Fruit fly (Drosophila melanogaster): ENCODE results near the gene beat-Ic.

beat-Ic gene

DNA sequence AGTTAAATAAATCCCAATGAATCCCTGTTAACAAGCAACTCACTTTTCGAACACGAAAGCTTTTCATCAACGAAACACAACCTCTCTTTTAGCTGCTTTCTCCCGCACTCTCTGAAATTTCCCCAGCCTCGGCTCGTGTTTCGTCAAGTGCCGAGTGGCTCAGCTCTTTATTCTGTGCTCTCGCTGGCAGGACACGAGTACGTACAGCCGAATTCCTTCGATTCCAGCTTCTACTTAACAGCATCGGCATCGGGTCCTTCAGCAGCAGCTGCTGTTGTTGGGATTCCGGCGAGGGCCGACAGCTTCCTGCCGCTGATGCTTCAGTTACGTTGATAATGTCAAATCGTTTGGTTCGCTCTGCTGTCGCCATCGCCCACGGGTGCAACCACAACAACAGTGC is at the start of gene beat-Ic:
TSS of gene beat-Ic (plus strand) at position 93 of the 400 bp plus-strand sequence.
- TF ChIP-seq pan (optimal IDR thresholded peaks at IDR 0.05) (no peak), usp (GFP tag; optimal IDR thresholded peaks at IDR 0.05) (no peak), Dll (optimal IDR thresholded peaks at IDR 0.05) (no peak)

- TF ChIP-seq CG8478 (optimal IDR thresholded peaks at IDR 0.05) (no peak), pan (optimal IDR thresholded peaks at IDR 0.05) (no peak), usp (GFP tag; optimal IDR thresholded peaks at IDR 0.05) (no peak), psq (optimal IDR thresholded peaks at IDR 0.05) (no peak), EcR (GFP tag; optimal IDR thresholded peaks at IDR 0.05) (no peak), Dll (optimal IDR thresholded peaks at IDR 0.05) (no peak)
These were observed 42.5 kb upstream of the beat-Ic start, which contains the start of gene CG18063 for dm6 chr2L:15957558-15957957. Gene CG18063, plus strand, starts transcription at chr2L:15957858.

dm6 chr2L:15962335-15962734 is 37.8 kb upstream of the beat-Ic start, which contains the start of gene beat-Ib:
Gene beat-Ib, minus strand, starts transcription at chr2L:15962435.
- TF ChIP-seq CG8478 (optimal IDR thresholded peaks at IDR 0.05), result no peak
- no peak for TF ChIP-seq usp (GFP tag; optimal IDR thresholded peaks at IDR 0.05)

DNA sequence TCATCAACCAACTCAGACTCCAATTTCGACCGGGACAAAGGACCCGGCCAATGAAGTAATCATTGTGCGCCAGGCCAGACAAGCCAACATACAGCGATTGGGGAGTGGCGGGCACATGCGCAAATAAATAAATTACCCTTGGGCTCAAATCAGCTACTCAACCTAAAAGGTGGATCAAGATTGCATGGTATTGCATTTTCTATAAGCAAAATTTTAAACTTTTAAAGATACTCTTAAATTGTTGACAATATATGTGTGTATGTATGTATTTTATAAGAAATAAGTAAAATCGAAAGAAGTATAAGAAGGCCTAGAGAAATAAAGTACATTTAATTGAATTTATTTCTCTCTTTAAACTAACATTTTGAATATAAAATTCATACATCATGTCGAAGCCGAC is 20.9 kb upstream of the beat-Ic start, which contains the start of gene CG10839:
TSS of gene CG10839 (plus strand) at position 301 of the 400 bp plus-strand sequence.
- no peak for TF ChIP-seq CG8478 (optimal IDR thresholded peaks at IDR 0.05)
- TF ChIP-seq EcR (GFP tag; optimal IDR thresholded peaks at IDR 0.05), result no peak
- TF ChIP-seq Dll (optimal IDR thresholded peaks at IDR 0.05), result no peak
- no peak for TF ChIP-seq psq (optimal IDR thresholded peaks at IDR 0.05)
- no peak for TF ChIP-seq pan (optimal IDR thresholded peaks at IDR 0.05)
- TF ChIP-seq usp (GFP tag; optimal IDR thresholded peaks at IDR 0.05), result no peak

DNA sequence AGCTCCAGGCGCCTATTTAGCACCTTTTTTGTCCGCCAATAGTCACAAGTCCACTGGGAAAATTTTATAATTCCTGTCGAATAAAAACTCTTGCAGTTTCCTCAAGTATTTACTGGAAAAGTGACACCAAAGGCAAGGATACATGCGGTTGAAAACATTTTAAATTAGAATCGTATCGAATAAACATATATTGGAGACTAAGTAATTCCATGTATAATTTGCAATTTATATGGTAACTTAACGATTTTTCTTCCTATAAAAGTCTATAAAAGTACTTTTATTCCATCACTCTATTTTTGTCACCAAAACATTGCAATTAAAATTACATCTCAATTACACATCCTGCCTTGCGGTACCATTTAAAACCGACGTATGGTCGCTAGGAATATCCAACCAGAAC is 3.5 kb downstream of the beat-Ic start, which contains the start of gene CG34167:
TSS of gene CG34167 (minus strand) at position 101 of the 400 bp plus-strand sequence.
- TF ChIP-seq Dll (optimal IDR thresholded peaks at IDR 0.05), result no peak
- TF ChIP-seq pan (optimal IDR thresholded peaks at IDR 0.05), result no peak
- no peak for TF ChIP-seq EcR (GFP tag; optimal IDR thresholded peaks at IDR 0.05)
- no peak for TF ChIP-seq usp (GFP tag; optimal IDR thresholded peaks at IDR 0.05)
- no peak for TF ChIP-seq CG8478 (optimal IDR thresholded peaks at IDR 0.05)
- TF ChIP-seq psq (optimal IDR thresholded peaks at IDR 0.05), result no peak

DNA sequence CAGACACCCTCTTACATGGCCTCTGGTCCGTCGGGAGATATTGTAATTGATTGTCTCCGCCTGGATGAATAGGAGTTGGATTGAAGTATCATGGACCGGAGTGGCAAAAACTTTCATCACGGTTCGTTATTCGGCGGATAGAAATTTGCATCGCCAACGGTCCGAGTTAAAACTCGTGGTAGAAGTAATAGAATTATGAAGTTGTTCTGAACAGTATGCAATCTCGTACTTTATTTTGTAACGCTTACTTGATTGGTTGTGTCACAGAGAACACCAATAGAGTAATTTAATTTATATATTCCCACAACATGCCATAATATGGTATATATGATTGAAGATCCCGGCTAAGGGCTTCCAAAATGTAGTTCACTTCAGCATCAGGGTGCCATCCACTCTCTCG is 3.9 kb downstream of the beat-Ic start, which contains the start of the genes CG13245 and CG43816:
TSS of gene CG13245 (plus strand) at position 301 of the 400 bp plus-strand sequence.
TSS of gene CG43816 (plus strand) at position 301 of the 400 bp plus-strand sequence.
- TF ChIP-seq usp (GFP tag; optimal IDR thresholded peaks at IDR 0.05) (no peak), EcR (GFP tag; optimal IDR thresholded peaks at IDR 0.05) (no peak), psq (optimal IDR thresholded peaks at IDR 0.05) (no peak), pan (optimal IDR thresholded peaks at IDR 0.05) (no peak), Dll (optimal IDR thresholded peaks at IDR 0.05) (no peak), CG8478 (optimal IDR thresholded peaks at IDR 0.05) (no peak)

DNA sequence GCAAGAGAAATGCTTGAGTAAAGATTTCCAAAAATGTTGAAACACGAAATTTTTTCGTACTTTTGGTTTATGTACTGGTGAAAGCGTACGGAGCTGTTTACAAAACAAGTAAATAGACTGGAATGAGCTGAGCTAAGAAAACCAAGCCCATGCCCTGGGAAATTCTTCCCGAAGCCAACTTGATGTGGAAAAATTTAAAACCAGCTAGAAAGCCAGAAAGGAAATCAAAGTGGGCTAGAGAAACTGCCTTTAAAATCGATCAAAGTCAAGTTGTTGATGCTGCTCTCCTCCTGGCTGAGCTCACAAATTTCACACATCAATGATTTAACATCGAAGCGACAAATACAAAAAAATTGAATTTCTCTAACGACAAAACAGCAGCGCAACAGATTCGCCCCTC is 6.1 kb downstream of the beat-Ic start, which contains the start of gene CG31820:
TSS of gene CG31820 (minus strand) at position 101 of the 400 bp plus-strand sequence.
- TF ChIP-seq psq (optimal IDR thresholded peaks at IDR 0.05) (no peak), usp (GFP tag; optimal IDR thresholded peaks at IDR 0.05) (no peak), pan (optimal IDR thresholded peaks at IDR 0.05) (no peak), Dll (optimal IDR thresholded peaks at IDR 0.05) (no peak), CG8478 (optimal IDR thresholded peaks at IDR 0.05) (no peak), EcR (GFP tag; optimal IDR thresholded peaks at IDR 0.05) (no peak)

- TF ChIP-seq psq (optimal IDR thresholded peaks at IDR 0.05) (no peak), CG8478 (optimal IDR thresholded peaks at IDR 0.05) (no peak), usp (GFP tag; optimal IDR thresholded peaks at IDR 0.05) (no peak), Dll (optimal IDR thresholded peaks at IDR 0.05) (no peak), pan (optimal IDR thresholded peaks at IDR 0.05) (no peak), EcR (GFP tag; optimal IDR thresholded peaks at IDR 0.05) (no peak)
These were observed 26.6 kb downstream of the beat-Ic start for dm6 chr2L:16026693-16027092.

DNA sequence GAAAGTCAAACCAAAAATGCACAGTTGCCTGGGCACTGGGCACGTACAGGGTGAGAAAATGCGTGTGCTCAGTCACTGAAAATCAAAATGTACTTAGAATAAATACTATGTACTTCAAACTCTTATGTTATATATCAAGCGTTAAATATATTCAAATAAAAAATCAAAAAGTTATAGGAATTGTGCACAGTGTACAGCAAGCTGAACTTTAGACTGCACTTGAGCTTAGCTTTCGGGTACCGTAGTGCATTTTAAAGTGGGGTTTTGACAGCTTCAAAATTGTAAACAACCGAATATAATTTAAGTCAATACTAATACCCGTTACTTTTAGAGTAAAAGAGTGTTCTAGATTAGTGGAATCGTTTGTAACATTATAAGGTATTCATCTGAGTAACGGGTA is 40.2 kb downstream of the beat-Ic start:
- TF ChIP-seq usp (GFP tag; optimal IDR thresholded peaks at IDR 0.05) (no peak), pan (optimal IDR thresholded peaks at IDR 0.05) (no peak), psq (optimal IDR thresholded peaks at IDR 0.05) (no peak)

DNA sequence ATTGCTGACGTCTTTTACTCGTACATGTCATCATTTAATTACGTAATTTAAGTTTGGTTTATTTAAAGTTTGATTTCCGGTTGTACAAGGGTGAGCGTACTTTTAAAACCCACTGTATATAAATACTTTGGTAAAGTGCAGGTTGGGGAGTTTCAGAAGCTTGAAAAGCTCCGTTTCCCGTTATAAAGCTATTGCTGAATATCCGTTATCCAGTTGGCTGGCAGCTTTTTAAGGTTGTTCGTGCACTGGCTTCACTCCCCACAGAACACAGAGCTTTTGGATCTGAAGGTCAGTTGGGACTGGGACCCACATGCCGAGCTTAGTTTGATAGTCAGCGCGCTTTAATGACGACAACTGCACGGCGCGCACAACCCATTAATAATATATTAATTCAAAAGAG is 41.6 kb downstream of the beat-Ic start, which contains the start of the genes BicC and CG45084:
TSS of gene BicC (plus strand) at position 321 of the 400 bp plus-strand sequence.
TSS of gene CG45084 (plus strand) at position 321 of the 400 bp plus-strand sequence.
- no peak for TF ChIP-seq usp (GFP tag; optimal IDR thresholded peaks at IDR 0.05)
- TF ChIP-seq Dll (optimal IDR thresholded peaks at IDR 0.05), result no peak
- no peak for TF ChIP-seq psq (optimal IDR thresholded peaks at IDR 0.05)
- no peak for TF ChIP-seq pan (optimal IDR thresholded peaks at IDR 0.05)
- no peak for TF ChIP-seq CG8478 (optimal IDR thresholded peaks at IDR 0.05)
- TF ChIP-seq EcR (GFP tag; optimal IDR thresholded peaks at IDR 0.05), result no peak

dm6 chr2L:16042385-16043071 is 42.4 kb downstream of the beat-Ic start:
- TF ChIP-seq usp (GFP tag; optimal IDR thresholded peaks at IDR 0.05) (no peak), EcR (GFP tag; optimal IDR thresholded peaks at IDR 0.05) (no peak), pan (optimal IDR thresholded peaks at IDR 0.05) (no peak), psq (optimal IDR thresholded peaks at IDR 0.05) (no peak), CG8478 (optimal IDR thresholded peaks at IDR 0.05) (no peak), Dll (optimal IDR thresholded peaks at IDR 0.05) (no peak)

DNA sequence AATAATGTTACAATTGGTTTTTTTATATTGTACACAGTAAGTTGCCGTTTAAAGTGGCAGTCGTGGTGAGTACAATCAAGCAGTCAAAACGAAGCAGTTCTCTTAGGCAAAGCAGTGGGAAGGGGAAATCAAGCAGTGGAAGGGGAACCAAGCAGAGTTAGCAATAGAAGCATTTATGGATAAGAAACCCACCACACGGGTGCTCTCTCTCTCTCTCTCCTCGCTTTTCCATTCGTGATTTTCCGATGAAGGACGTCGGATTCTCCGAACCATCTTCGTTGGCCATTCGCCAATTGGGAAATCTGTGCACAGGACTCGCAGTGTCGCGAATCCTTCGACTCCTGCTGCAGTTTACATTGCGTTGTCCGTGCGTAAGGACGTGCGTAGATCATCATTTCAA is 49.6 kb downstream of the beat-Ic start, which contains the start of gene beat-Ia:
TSS of gene beat-Ia (plus strand) at position 319 of the 400 bp plus-strand sequence.
- TF ChIP-seq usp (GFP tag; optimal IDR thresholded peaks at IDR 0.05), result no peak

Measured in whole organism.